Fruit fly (Drosophila melanogaster) Kc167 (cell line): ENCODE measurements around the gene CG7275.

ENCODE experiments used
- Myc ChIP-seq: fragments of >200 bp; optimal IDR thresholded peaks from 2 replicates; lab custom pipeline; 2017; ENCODE audit warnings: missing external identifiers
- insv ChIP-seq: fragments of >200 bp; optimal IDR thresholded peaks from 3 replicates; lab custom pipeline; 2018; ENCODE audit warnings: missing external identifiers
- psq ChIP-seq: fragments of >200 bp; optimal IDR thresholded peaks from 2 replicates; lab custom pipeline; 2017; ENCODE audit warnings: missing external identifiers

DNA sequence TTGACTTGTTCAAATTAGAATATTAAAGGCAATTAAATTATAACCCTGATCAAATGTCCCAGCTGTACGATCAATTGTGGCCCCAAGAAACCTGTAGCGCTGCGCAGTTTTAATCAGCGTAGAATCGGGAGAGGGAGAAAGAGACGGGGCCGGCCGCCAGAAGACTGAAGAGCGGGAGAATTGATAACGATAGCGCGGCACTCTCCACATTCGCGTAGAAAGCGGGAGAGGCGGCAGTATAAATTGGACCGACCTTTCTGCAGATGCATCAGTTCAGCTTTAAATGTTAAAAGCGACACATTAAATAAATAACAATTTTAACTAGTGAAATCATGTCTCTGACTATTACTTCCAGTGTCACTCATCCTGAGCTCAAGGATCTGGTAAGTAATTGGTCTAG is 12.0 kb downstream of the CG7275 start, which contains the start of gene MsrA:
- TF ChIP-seq insv (no peak), psq (lab: Kevin White, UChicago) (no peak), Myc (lab: Kevin White, UChicago) (no peak)
